Worm (Caenorhabditis elegans) whole organism, L2 larva: Measurements from ENCODE around the gene sas-1.
A peak's percentile ranks its signal among the peaks of the same experiment; 100 is the strongest.

Experiments
- R02D3.7 ChIP-seq: fragments of 150-350 bp; optimal IDR thresholded peaks from 2 replicates; lab custom pipeline; 2014; ENCODE audit warnings: missing biosample characterization, missing genetic modification characterization
- Y55F3AM.14 ChIP-seq: fragments of 200-800 bp; sonication (Bioruptor generic); optimal IDR thresholded peaks from 2 replicates; lab custom pipeline; 2018; ENCODE audit warnings: mild to moderate bottlenecking, missing genetic modification characterization, missing compliant biosample characterization
- alr-1 ChIP-seq: fragments of 150-350 bp; optimal IDR thresholded peaks from 2 replicates; lab custom pipeline; 2014; ENCODE audit warnings: missing biosample characterization, missing genetic modification characterization
- aly-2 ChIP-seq: fragments of 150-350 bp; optimal IDR thresholded peaks from 2 replicates; lab custom pipeline; 2014; ENCODE audit warnings: missing biosample characterization, missing genetic modification characterization
- ama-1 ChIP-seq: fragments of 150-350 bp; optimal IDR thresholded peaks from 2 replicates; lab custom pipeline; 2018; ENCODE audit warnings: inconsistent platforms
- crh-2 ChIP-seq: sonication (generic microtip); optimal IDR thresholded peaks from 2 replicates; lab custom pipeline; 2017; ENCODE audit warnings: missing biosample characterization, missing genetic modification characterization
- dmd-4 ChIP-seq: sonication (generic microtip); optimal IDR thresholded peaks from 2 replicates; lab custom pipeline; 2017; ENCODE audit warnings: missing biosample characterization, missing genetic modification characterization
- egl-27 ChIP-seq: sonication (generic microtip); optimal IDR thresholded peaks from 3 replicates; lab custom pipeline; 2017; ENCODE audit warnings: missing biosample characterization, missing genetic modification reagents, missing genetic modification characterization
- elt-1 ChIP-seq: fragments of 150-350 bp; optimal IDR thresholded peaks from 2 replicates; lab custom pipeline; 2014; ENCODE audit warnings: missing biosample characterization, missing genetic modification characterization
- fos-1 ChIP-seq: fragments of 150-350 bp; optimal IDR thresholded peaks from 2 replicates; lab custom pipeline; 2014; ENCODE audit warnings: missing biosample characterization, missing genetic modification characterization
- gmeb-1 ChIP-seq: fragments of 150-350 bp; optimal IDR thresholded peaks from 2 replicates; lab custom pipeline; 2014; ENCODE audit warnings: missing biosample characterization, missing genetic modification characterization
- lin-11 ChIP-seq: fragments of 150-350 bp; sonication (generic microtip); optimal IDR thresholded peaks from 2 replicates; lab custom pipeline; 2014; ENCODE audit warnings: missing biosample characterization, missing genetic modification characterization, inconsistent platforms, mixed read lengths
- lin-13 ChIP-seq: fragments of 150-350 bp; optimal IDR thresholded peaks from 2 replicates; lab custom pipeline; 2014; ENCODE audit warnings: missing biosample characterization, missing genetic modification reagents, missing genetic modification characterization
- lin-39 ChIP-seq: fragments of 150-350 bp; optimal IDR thresholded peaks from 2 replicates; lab custom pipeline; 2014; ENCODE audit warnings: missing biosample characterization, missing genetic modification reagents, missing genetic modification characterization
- mab-5 ChIP-seq: fragments of 150-350 bp; optimal IDR thresholded peaks from 2 replicates; lab custom pipeline; 2014; ENCODE audit warnings: missing biosample characterization, missing genetic modification characterization
- mbf-1 ChIP-seq: sonication (generic microtip); optimal IDR thresholded peaks from 2 replicates; lab custom pipeline; 2017; ENCODE audit warnings: missing biosample characterization, missing genetic modification characterization
- nhr-10 ChIP-seq: sonication (generic microtip); optimal IDR thresholded peaks from 2 replicates; lab custom pipeline; 2017; ENCODE audit warnings: missing biosample characterization, missing genetic modification characterization
- nhr-12 ChIP-seq: fragments of 150-350 bp; optimal IDR thresholded peaks from 2 replicates; lab custom pipeline; 2014; ENCODE audit warnings: missing biosample characterization, missing genetic modification characterization
- nhr-129 ChIP-seq: fragments of 150-350 bp; optimal IDR thresholded peaks from 2 replicates; lab custom pipeline; 2014; ENCODE audit warnings: missing biosample characterization, missing genetic modification characterization
- nhr-21 ChIP-seq: fragments of 150-350 bp; optimal IDR thresholded peaks from 2 replicates; lab custom pipeline; 2014; ENCODE audit warnings: missing biosample characterization, missing genetic modification characterization
- nhr-77 ChIP-seq: fragments of 150-350 bp; optimal IDR thresholded peaks from 2 replicates; lab custom pipeline; 2014; ENCODE audit warnings: missing biosample characterization, missing genetic modification characterization
- peb-1 ChIP-seq: fragments of 150-350 bp; optimal IDR thresholded peaks from 2 replicates; lab custom pipeline; 2014; ENCODE audit warnings: missing biosample characterization, missing genetic modification characterization
- sem-4 ChIP-seq: fragments of 150-350 bp; optimal IDR thresholded peaks from 2 replicates; lab custom pipeline; 2014; ENCODE audit warnings: missing biosample characterization, missing genetic modification reagents, missing genetic modification characterization
- sma-3 ChIP-seq: sonication (generic microtip); optimal IDR thresholded peaks from 2 replicates; lab custom pipeline; 2016; ENCODE audit warnings: missing genetic modification reagents, missing genetic modification characterization, missing compliant biosample characterization
- sma-9 ChIP-seq, 2 experiments: fragments of 150-350 bp in 1 of 2; sonication (generic microtip) in 1 of 2; optimal IDR thresholded peaks; 2 replicates each; lab custom pipeline; 2014 to 2016; ENCODE audit warnings: missing genetic modification characterization in 2 of 2, mild to moderate bottlenecking in 1 of 2, missing biosample characterization in 1 of 2, missing compliant biosample characterization in 1 of 2, missing genetic modification reagents in 1 of 2, moderate library complexity in 1 of 2
- snpc-4 ChIP-seq: fragments of 150-350 bp; optimal IDR thresholded peaks from 2 replicates; lab custom pipeline; 2014; ENCODE audit warnings: missing biosample characterization, missing genetic modification characterization
- unc-39 ChIP-seq: fragments of 150-350 bp; optimal IDR thresholded peaks from 2 replicates; lab custom pipeline; 2014; ENCODE audit warnings: missing biosample characterization, missing genetic modification characterization
- unc-55 ChIP-seq: fragments of 150-350 bp; sonication (generic microtip); optimal IDR thresholded peaks from 3 replicates; lab custom pipeline; 2014; ENCODE audit warnings: missing biosample characterization, missing genetic modification reagents, missing genetic modification characterization
- unc-62 ChIP-seq: fragments of 150-350 bp; optimal IDR thresholded peaks from 2 replicates; lab custom pipeline; 2014; ENCODE audit warnings: missing biosample characterization, missing genetic modification reagents, missing genetic modification characterization
- zag-1 ChIP-seq: fragments of 150-350 bp; optimal IDR thresholded peaks from 2 replicates; lab custom pipeline; 2014; ENCODE audit warnings: missing biosample characterization, missing genetic modification characterization
- ztf-1 ChIP-seq: fragments of 200-800 bp; sonication (Bioruptor generic); conservative IDR thresholded peaks from 2 replicates; pipeline ENCODE4 v1.3.6; 2022; ENCODE audit warnings: missing genetic modification characterization, missing compliant biosample characterization
- ztf-4 ChIP-seq: fragments of 150-350 bp; optimal IDR thresholded peaks from 2 replicates; lab custom pipeline; 2014; ENCODE audit warnings: missing biosample characterization, missing genetic modification characterization

sas-1 gene

ce11 chrIII:12740313-12740712 is 41.0 kb downstream of the sas-1 start:
- no peak for TF ChIP-seq unc-39 (tag; lab: Kevin White, UChicago)
- TF ChIP-seq nhr-12, result no peak
- no peak for TF ChIP-seq nhr-77 (tag; lab: Kevin White, UChicago)
- no peak for TF ChIP-seq snpc-4 (tag; lab: Kevin White, UChicago)
- no peak for TF ChIP-seq ztf-1 (GFP tag; lab: Robert Waterston, UW)
- TF ChIP-seq zag-1, result no peak
- no peak for TF ChIP-seq nhr-129 (tag; lab: Kevin White, UChicago)

ce11 chrIII:12743515-12743914 is 44.2 kb downstream of the sas-1 start:
- no peak for TF ChIP-seq nhr-77 (tag; lab: Kevin White, UChicago)
- no peak for TF ChIP-seq mbf-1
- no peak for TF ChIP-seq Y55F3AM.14 (GFP tag; lab: Kevin White, UChicago)
- TF ChIP-seq alr-1 (tag; lab: Kevin White, UChicago), result no peak
- TF ChIP-seq gmeb-1 (tag; lab: Kevin White, UChicago), result no peak
- TF ChIP-seq ama-1, result no peak
- no peak for TF ChIP-seq aly-2
- no peak for TF ChIP-seq fos-1 (tag; lab: Kevin White, UChicago)
- no peak for TF ChIP-seq R02D3.7 (tag; lab: Kevin White, UChicago)
- no peak for TF ChIP-seq nhr-129 (tag; lab: Kevin White, UChicago)
- TF ChIP-seq sma-9 (GFP tag; optimal IDR thresholded peaks at IDR 0.05; lab: Kevin White, UChicago), result no peak
- TF ChIP-seq sma-9 (tag; optimal IDR thresholded peaks at IDR 0.05; lab: Kevin White, UChicago), result no peak
- no peak for TF ChIP-seq unc-62 (GFP tag; lab: Kevin White, UChicago)
- TF ChIP-seq peb-1, result no peak
- no peak for TF ChIP-seq sma-3 (GFP tag; lab: Kevin White, UChicago)
- no peak for TF ChIP-seq mab-5
- TF ChIP-seq snpc-4 (tag; lab: Kevin White, UChicago), result no peak
- no peak for TF ChIP-seq nhr-10

ce11 chrIII:12746369-12746855 is 47.1 kb downstream of the sas-1 start, which contains the start of gene Y111B2A.21:
Y111B2A.21 (plus strand) TSS chrIII:12746419.
- TF ChIP-seq sma-3 (GFP tag; lab: Kevin White, UChicago), result no peak
- TF ChIP-seq ztf-1 (GFP tag; lab: Robert Waterston, UW), result 0 out of 2 replicates have a peak, but pooled peaks have one; percentile 25

- TF ChIP-seq zag-1 (no peak), nhr-10 (no peak)
Measured at ce11 chrIII:12750831-12751230, 51.5 kb downstream of the sas-1 start, which contains the start of the genes irld-60 and irld-20. irld-60 (minus strand) TSS chrIII:12750931. irld-20 (plus strand) TSS chrIII:12751109.

- TF ChIP-seq dmd-4 (no peak), nhr-129 (tag; lab: Kevin White, UChicago) (no peak), mbf-1 (no peak), ztf-1 (GFP tag; lab: Robert Waterston, UW) (no peak), snpc-4 (tag; lab: Kevin White, UChicago) (no peak), crh-2 (no peak), nhr-77 (tag; lab: Kevin White, UChicago) (no peak), aly-2 (no peak), nhr-12 (no peak), gmeb-1 (tag; lab: Kevin White, UChicago) (no peak), ztf-4 (tag; lab: Kevin White, UChicago) (no peak), egl-27 (tag; lab: Kevin White, UChicago) (no peak)
- TF ChIP-seq, all 48 proteins: peak for 0
Measured at ce11 chrIII:12755048-12755447, 55.8 kb downstream of the sas-1 start, which contains the start of gene srw-10. srw-10 (plus strand) TSS chrIII:12755348.

ce11 chrIII:12757367-12757766 is 58.1 kb downstream of the sas-1 start, which contains the start of gene srw-9:
srw-9 (plus strand) TSS chrIII:12757667.
- TF ChIP-seq lin-13 (GFP tag; lab: Kevin White, UChicago), result no peak
- TF ChIP-seq ama-1, result no peak
- TF ChIP-seq unc-55 (GFP tag; lab: Kevin White, UChicago), result no peak
- TF ChIP-seq ztf-4 (tag; lab: Kevin White, UChicago), result no peak
- no peak for TF ChIP-seq nhr-129 (tag; lab: Kevin White, UChicago)
- TF ChIP-seq lin-11 (tag; lab: Kevin White, UChicago), result no peak
- TF ChIP-seq nhr-77 (tag; lab: Kevin White, UChicago), result no peak
- TF ChIP-seq elt-1 (tag; lab: Kevin White, UChicago), result no peak
- no peak for TF ChIP-seq nhr-21 (tag; lab: Kevin White, UChicago)
- no peak for TF ChIP-seq sem-4
- TF ChIP-seq lin-39 (tag; lab: Kevin White, UChicago), result no peak
- no peak for TF ChIP-seq alr-1 (tag; lab: Kevin White, UChicago)
- TF ChIP-seq R02D3.7 (tag; lab: Kevin White, UChicago), result no peak
